Fruit fly (Drosophila melanogaster): ENCODE measurements around the gene CG11854.

DNA sequence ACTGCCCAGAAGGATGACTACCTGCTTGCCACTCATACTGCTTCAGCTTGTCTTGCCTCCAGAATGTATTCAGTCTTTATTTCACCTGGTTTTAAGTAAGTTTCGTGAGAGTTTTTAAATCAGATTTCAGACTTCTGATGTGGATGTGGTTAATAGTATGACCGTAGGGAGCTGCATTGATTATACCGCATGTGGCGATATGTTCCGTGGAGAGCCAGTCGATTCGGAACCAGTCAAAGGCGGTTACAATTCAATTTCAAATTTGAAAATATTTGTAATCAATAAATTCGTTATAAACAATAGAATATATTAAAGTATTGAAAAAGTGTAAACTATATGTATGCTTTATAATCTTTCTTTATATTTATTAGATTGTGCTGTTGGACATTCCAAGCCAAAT, 6.5 kb upstream of the CG11854 start, which contains the start of gene Sil1:
- no peak for TF ChIP-seq psq (optimal IDR thresholded peaks at IDR 0.05)
- no peak for TF ChIP-seq EcR (GFP tag; optimal IDR thresholded peaks at IDR 0.05)
